Worm (Caenorhabditis elegans) whole organism, L1 larva: ENCODE results near the gene B0280.2.

Experiments
- ceh-8 ChIP-seq: fragments of 200-800 bp; sonication (Bioruptor generic); optimal IDR thresholded peaks from 2 replicates; lab custom pipeline; 2018; ENCODE audit warnings: mild to moderate bottlenecking, missing genetic modification characterization, moderate library complexity, missing compliant biosample characterization
- jun-1 ChIP-seq: fragments of 150-350 bp; optimal IDR thresholded peaks from 2 replicates; lab custom pipeline; 2014; ENCODE audit warnings: missing biosample characterization, missing genetic modification reagents, missing genetic modification characterization
- nhr-237 ChIP-seq: fragments of 150-350 bp; optimal IDR thresholded peaks from 2 replicates; lab custom pipeline; 2014; ENCODE audit warnings: missing biosample characterization, missing genetic modification characterization
- skn-1 ChIP-seq: fragments of 150-350 bp; optimal IDR thresholded peaks from 2 replicates; lab custom pipeline; 2014; ENCODE audit warnings: missing biosample characterization, missing genetic modification characterization

- TF ChIP-seq skn-1 (tag; lab: Kevin White, UChicago) (no peak), jun-1 (tag; lab: Kevin White, UChicago) (no peak), ceh-8 (GFP tag; lab: Kevin White, UChicago) (no peak), nhr-237 (tag; lab: Kevin White, UChicago) (no peak)
Measured at ce11 chrIII:7146341-7146740, 21.9 kb downstream of the B0280.2 start.
